Fruit fly (Drosophila melanogaster): Measurements from ENCODE around the gene CG33263.

DNA sequence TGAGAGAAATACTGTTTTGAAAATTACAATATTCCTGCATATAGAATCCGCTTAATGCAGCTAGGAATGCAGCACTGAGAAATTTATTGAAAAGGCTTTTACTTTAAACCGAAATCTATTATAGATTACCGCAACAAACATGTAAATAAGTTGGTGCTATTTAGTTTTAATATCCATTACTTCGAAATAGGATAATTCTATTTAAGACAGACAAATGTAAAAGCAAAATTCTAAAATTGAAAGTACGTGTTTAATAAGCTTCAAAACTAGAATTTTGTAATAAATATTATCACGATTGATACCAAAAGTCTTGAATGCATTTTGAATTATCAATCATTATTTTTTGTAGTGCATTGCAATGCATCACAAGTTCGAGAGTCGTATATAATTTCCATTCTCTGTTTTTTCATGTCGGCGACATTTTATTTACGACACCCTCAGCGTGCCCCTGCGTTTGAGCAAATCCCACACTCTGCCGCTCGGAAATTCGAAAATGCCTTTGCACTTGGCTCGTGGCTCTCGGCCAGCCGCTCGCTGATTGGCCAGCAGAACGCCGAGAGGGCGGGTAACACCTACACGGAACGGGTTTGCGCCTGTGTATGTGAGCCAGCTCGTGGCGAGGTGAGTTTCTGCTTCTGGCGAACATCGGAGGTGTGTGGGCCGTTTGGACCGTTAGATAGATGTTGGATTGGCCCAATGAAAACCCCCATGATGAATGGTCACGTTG is 20.7 kb downstream of the CG33263 start:
- TF ChIP-seq Max (GFP tag; optimal IDR thresholded peaks at IDR 0.05) = no peak
- TF ChIP-seq salm (tag; optimal IDR thresholded peaks at IDR 0.05) = no peak
- TF ChIP-seq CG13894 (tag; optimal IDR thresholded peaks at IDR 0.05) = no peak
- TF ChIP-seq Gug (GFP tag; IDR thresholded peaks at IDR 0.05) = no peak; the same call in 3 of the 4 replicates
- no peak for TF ChIP-seq CG30431 (GFP tag; optimal IDR thresholded peaks at IDR 0.05)
- TF ChIP-seq pzg (GFP tag; optimal IDR thresholded peaks at IDR 0.05) = no peak
- no peak for TF ChIP-seq CG16813 (GFP tag; IDR thresholded peaks at IDR 0.05; ENCODE audit: partially characterized antibody)
- no peak for TF ChIP-seq CG9797 (GFP tag; optimal IDR thresholded peaks at IDR 0.05)
- no peak for TF ChIP-seq CG6791 (GFP tag; IDR thresholded peaks at IDR 0.05; ENCODE audit: partially characterized antibody)
- peak; percentile 69 for TF ChIP-seq CG9727 (GFP tag; optimal IDR thresholded peaks at IDR 0.05)
- no peak for TF ChIP-seq sob (GFP tag; IDR thresholded peaks at IDR 0.05)
- TF ChIP-seq sqz (GFP tag; optimal IDR thresholded peaks at IDR 0.05) = no peak
- TF ChIP-seq shn (GFP tag; optimal IDR thresholded peaks at IDR 0.05) = no peak
- no peak for TF ChIP-seq CG10366 (GFP tag; IDR thresholded peaks at IDR 0.05)
